Worm (Caenorhabditis elegans) whole organism, late embryonic: ENCODE results near the gene T22F3.8.
A peak's percentile ranks its signal among the peaks of the same experiment; 100 is the strongest.

Experiments used
- F13H6.1 ChIP-seq: sonication (generic microtip); optimal IDR thresholded peaks from 2 replicates; lab custom pipeline; 2016; ENCODE audit warnings: missing genetic modification characterization, missing compliant biosample characterization
- K02D7.2 ChIP-seq: sonication (generic microtip); optimal IDR thresholded peaks from 2 replicates; lab custom pipeline; 2017; ENCODE audit warnings: mild to moderate bottlenecking, missing genetic modification characterization, missing compliant biosample characterization
- K09A11.1 ChIP-seq: sonication (generic microtip); optimal IDR thresholded peaks from 2 replicates; lab custom pipeline; 2017; ENCODE audit warnings: antibody characterized with exemption, mild to moderate bottlenecking, missing genetic modification characterization, missing compliant biosample characterization; ENCODE audit not compliant: insufficient read depth
- T23F11.4 ChIP-seq: fragments of 200-800 bp; sonication (Bioruptor generic); optimal IDR thresholded peaks from 2 replicates; lab custom pipeline; 2018; ENCODE audit warnings: mild to moderate bottlenecking, missing genetic modification characterization, missing compliant biosample characterization
- ahr-1 ChIP-seq: sonication (generic microtip); optimal IDR thresholded peaks from 2 replicates; lab custom pipeline; 2016; ENCODE audit warnings: missing genetic modification characterization, missing compliant biosample characterization
- ama-1 ChIP-seq: fragments of 150-350 bp; optimal IDR thresholded peaks from 2 replicates; lab custom pipeline; 2014
- ceh-14 ChIP-seq: sonication (generic microtip); optimal IDR thresholded peaks from 2 replicates; lab custom pipeline; 2016; ENCODE audit warnings: missing genotype, missing genetic modification characterization, missing compliant biosample characterization
- ceh-19 ChIP-seq: fragments of 200-800 bp; sonication (Bioruptor generic); optimal IDR thresholded peaks from 2 replicates; lab custom pipeline; 2018; ENCODE audit warnings: mild to moderate bottlenecking, missing genetic modification characterization, missing compliant biosample characterization
- ceh-22 ChIP-seq: sonication (generic microtip); optimal IDR thresholded peaks from 2 replicates; lab custom pipeline; 2017; ENCODE audit warnings: missing biosample characterization, missing genetic modification characterization
- ceh-24 ChIP-seq: sonication (generic microtip); optimal IDR thresholded peaks from 2 replicates; lab custom pipeline; 2016; ENCODE audit warnings: mild to moderate bottlenecking, missing genetic modification characterization, missing compliant biosample characterization
- ceh-31 ChIP-seq: sonication (generic microtip); optimal IDR thresholded peaks from 2 replicates; lab custom pipeline; 2016; ENCODE audit warnings: missing genetic modification characterization, missing compliant biosample characterization
- ceh-34 ChIP-seq: sonication (generic microtip); optimal IDR thresholded peaks from 2 replicates; lab custom pipeline; 2016; ENCODE audit warnings: mild to moderate bottlenecking, missing genetic modification characterization, missing compliant biosample characterization
- ceh-6 ChIP-seq: fragments of 200-800 bp; sonication (Bioruptor generic); optimal IDR thresholded peaks from 2 replicates; lab custom pipeline; 2018; ENCODE audit warnings: mild to moderate bottlenecking, missing genetic modification characterization, missing compliant biosample characterization
- ceh-9 ChIP-seq: sonication (generic microtip); optimal IDR thresholded peaks from 2 replicates; lab custom pipeline; 2016; ENCODE audit warnings: mild to moderate bottlenecking, missing genetic modification characterization, inconsistent platforms, missing compliant biosample characterization
- che-1 ChIP-seq: sonication (generic microtip); optimal IDR thresholded peaks from 2 replicates; lab custom pipeline; 2016; ENCODE audit warnings: mild to moderate bottlenecking, missing genetic modification characterization, missing compliant biosample characterization
- dmd-4 ChIP-seq: sonication (generic microtip); optimal IDR thresholded peaks from 2 replicates; lab custom pipeline; 2016; ENCODE audit warnings: borderline replicate concordance, missing genetic modification characterization, missing compliant biosample characterization
- elt-2 ChIP-seq: sonication (generic microtip); optimal IDR thresholded peaks from 2 replicates; lab custom pipeline; 2016; ENCODE audit warnings: missing genetic modification reagents, missing genetic modification characterization, missing compliant biosample characterization
- ets-4 ChIP-seq: sonication (generic microtip); optimal IDR thresholded peaks from 2 replicates; lab custom pipeline; 2016; ENCODE audit warnings: missing genetic modification characterization, missing compliant biosample characterization
- eyg-1 ChIP-seq: sonication (generic microtip); optimal IDR thresholded peaks from 2 replicates; lab custom pipeline; 2016; ENCODE audit warnings: missing genotype, missing genetic modification characterization, missing compliant biosample characterization
- gmeb-2 ChIP-seq: sonication (generic microtip); optimal IDR thresholded peaks from 2 replicates; lab custom pipeline; 2016; ENCODE audit warnings: missing genetic modification characterization, inconsistent platforms, missing compliant biosample characterization
- hlh-13 ChIP-seq: fragments of 200-800 bp; sonication (Bioruptor generic); optimal IDR thresholded peaks from 2 replicates; lab custom pipeline; 2018; ENCODE audit warnings: mild to moderate bottlenecking, missing genetic modification characterization, missing compliant biosample characterization
- hlh-6 ChIP-seq: sonication (generic microtip); optimal IDR thresholded peaks from 2 replicates; lab custom pipeline; 2016; ENCODE audit warnings: missing genotype, missing genetic modification characterization, missing compliant biosample characterization
- lin-11 ChIP-seq: fragments of 200-800 bp; sonication (Bioruptor generic); optimal IDR thresholded peaks from 2 replicates; lab custom pipeline; 2018; ENCODE audit warnings: mild to moderate bottlenecking, missing genetic modification characterization, missing compliant biosample characterization
- mec-3 ChIP-seq: sonication (generic microtip); optimal IDR thresholded peaks from 2 replicates; lab custom pipeline; 2016; ENCODE audit warnings: borderline replicate concordance, missing genetic modification characterization, missing compliant biosample characterization
- nfya-1 ChIP-seq: sonication (generic microtip); optimal IDR thresholded peaks from 2 replicates; lab custom pipeline; 2017; ENCODE audit warnings: missing genetic modification characterization, mild to moderate bottlenecking, missing compliant biosample characterization, antibody characterized with exemption, moderate library complexity
- npax-4 ChIP-seq: sonication (generic microtip); optimal IDR thresholded peaks from 2 replicates; lab custom pipeline; 2016; ENCODE audit warnings: missing genetic modification characterization, missing compliant biosample characterization
- odd-2 ChIP-seq: sonication (generic microtip); optimal IDR thresholded peaks from 2 replicates; lab custom pipeline; 2017; ENCODE audit warnings: antibody characterized with exemption, mild to moderate bottlenecking, missing genetic modification characterization, missing compliant biosample characterization
- pag-3 ChIP-seq: sonication (generic microtip); optimal IDR thresholded peaks from 2 replicates; lab custom pipeline; 2016; ENCODE audit warnings: missing compliant biosample characterization, missing genetic modification characterization, borderline replicate concordance
- pax-1 ChIP-seq: fragments of 150-350 bp; optimal IDR thresholded peaks from 2 replicates; lab custom pipeline; 2014; ENCODE audit warnings: missing biosample characterization, missing genetic modification characterization
- pqm-1 ChIP-seq: sonication (generic microtip); optimal IDR thresholded peaks from 2 replicates; lab custom pipeline; 2016; ENCODE audit warnings: missing genetic modification characterization, missing compliant biosample characterization
- sdc-2 ChIP-seq: sonication (generic microtip); optimal IDR thresholded peaks from 2 replicates; lab custom pipeline; 2016; ENCODE audit warnings: missing genotype, missing genetic modification characterization, missing compliant biosample characterization
- sox-2 ChIP-seq: fragments of 200-800 bp; sonication (Bioruptor generic); IDR thresholded peaks from 2 replicates; pipeline ENCODE4 v1.3.6; 2022; ENCODE audit warnings: missing genetic modification reagents, missing genetic modification characterization, missing compliant biosample characterization
- sox-4 ChIP-seq: sonication (generic microtip); optimal IDR thresholded peaks from 2 replicates; lab custom pipeline; 2017; ENCODE audit warnings: mild to moderate bottlenecking, missing genetic modification characterization, inconsistent platforms, missing compliant biosample characterization
- syd-9 ChIP-seq: sonication (generic microtip); optimal IDR thresholded peaks from 2 replicates; lab custom pipeline; 2016; ENCODE audit warnings: mild to moderate bottlenecking, missing genetic modification characterization, moderate library complexity, missing compliant biosample characterization
- tbx-7 ChIP-seq: sonication (generic microtip); optimal IDR thresholded peaks from 2 replicates; lab custom pipeline; 2016; ENCODE audit warnings: missing genotype, missing genetic modification characterization, missing compliant biosample characterization
- unc-42 ChIP-seq: sonication (generic microtip); optimal IDR thresholded peaks from 2 replicates; lab custom pipeline; 2016; ENCODE audit warnings: missing genotype, missing genetic modification characterization, missing compliant biosample characterization
- unc-86 ChIP-seq: sonication (generic microtip); optimal IDR thresholded peaks from 2 replicates; lab custom pipeline; 2016; ENCODE audit warnings: missing genetic modification characterization, missing compliant biosample characterization

T22F3.8 gene

DNA sequence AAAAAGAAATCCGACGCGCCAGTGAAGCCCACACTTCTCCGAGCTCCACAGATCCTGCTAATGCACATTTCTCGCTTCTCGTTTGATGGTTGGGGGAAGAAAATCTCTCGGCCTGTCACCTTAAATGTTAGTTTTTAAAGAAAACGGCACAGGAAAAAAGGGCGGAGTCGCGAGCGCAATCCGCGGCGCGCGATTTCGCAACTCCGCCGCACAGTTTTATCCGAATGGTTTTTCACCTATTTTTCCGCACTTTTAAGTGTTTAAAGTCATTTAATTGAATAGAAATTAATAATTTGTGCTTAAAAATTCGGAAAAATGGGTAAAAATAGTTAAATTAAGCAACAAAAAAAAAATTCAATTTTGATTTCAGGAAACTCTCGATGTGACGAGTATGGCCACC, 17.6 kb downstream of the T22F3.8 start (continued):
- TF ChIP-seq pag-3 (tag; lab: Kevin White, UChicago) (no peak), F13H6.1 (tag; lab: Kevin White, UChicago) (peak; percentile 46), che-1 (peak; percentile 70), pqm-1 (tag; lab: Kevin White, UChicago) (no peak), npax-4 (tag; lab: Kevin White, UChicago) (peak; percentile 27), ahr-1 (no peak), unc-42 (tag; lab: Kevin White, UChicago) (no peak), ceh-6 (GFP tag; lab: Kevin White, UChicago) (peak; percentile 39), gmeb-2 (tag; lab: Kevin White, UChicago) (peak; percentile 40), ceh-19 (GFP tag; lab: Kevin White, UChicago) (peak; percentile 49), mec-3 (tag; lab: Kevin White, UChicago) (peak; percentile 13), hlh-13 (GFP tag; lab: Kevin White, UChicago) (no peak), T23F11.4 (GFP tag; lab: Kevin White, UChicago) (no peak), elt-2 (tag; lab: Kevin White, UChicago) (peak; percentile 81), eyg-1 (no peak), sox-4 (tag; lab: Kevin White, UChicago) (peak; percentile 73), dmd-4 (tag; lab: Kevin White, UChicago) (peak; percentile 45), ceh-9 (tag; lab: Kevin White, UChicago) (no peak), tbx-7 (tag; lab: Kevin White, UChicago) (no peak), ceh-31 (tag; lab: Kevin White, UChicago) (peak; percentile 62), odd-2 (tag; lab: Kevin White, UChicago) (peak; percentile 66), ets-4 (no peak), lin-11 (peak; percentile 50), ceh-14 (tag; lab: Kevin White, UChicago) (peak; percentile 9), syd-9 (tag; lab: Kevin White, UChicago) (no peak), unc-86 (peak; percentile 11), pax-1 (no peak), ceh-34 (peak; percentile 74), sdc-2 (peak; percentile 19), ama-1 (no peak), ceh-24 (peak; percentile 0)
- TF ChIP-seq, all 69 proteins: peak for 36

DNA sequence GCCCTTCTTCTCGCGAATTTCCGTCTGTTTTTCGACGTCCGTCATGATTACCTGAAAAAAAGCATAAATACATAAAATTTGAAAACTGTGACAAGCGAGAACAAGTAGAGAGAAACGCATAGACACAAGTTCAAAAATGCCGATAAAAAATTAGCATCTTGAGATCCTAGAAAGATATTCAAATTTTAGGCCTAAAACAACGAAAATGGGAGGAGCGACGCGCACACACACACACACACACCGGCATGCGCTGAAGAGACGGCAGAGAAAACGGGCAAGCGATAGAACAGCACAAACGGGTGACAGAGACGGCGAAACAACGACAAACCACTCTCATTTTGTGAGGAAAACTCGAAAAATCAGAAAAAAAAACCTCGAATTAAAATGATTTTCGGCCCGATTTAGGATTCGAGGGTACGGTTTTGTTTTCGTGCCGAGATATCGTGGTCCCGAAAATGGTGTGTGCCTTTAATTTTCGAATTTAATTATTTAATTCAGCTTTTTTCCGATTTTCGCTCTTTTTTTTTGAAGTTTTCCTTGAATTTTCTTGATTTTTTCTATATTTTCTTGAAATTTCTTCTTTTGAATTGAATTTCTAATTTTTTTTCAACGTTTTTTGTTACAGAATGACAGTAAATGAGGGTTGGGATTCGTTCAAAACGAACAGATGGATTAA, 19.1 kb downstream of the T22F3.8 start, which contains the start of the genes rpl-11.1 and T22F3.2:
TSS of gene rpl-11.1 (minus strand) at position 51 of the 676 bp plus-strand sequence.
TSS of gene T22F3.2 (plus strand) at position 626 of the 676 bp plus-strand sequence.
- no peak for TF ChIP-seq ceh-34
- no peak for TF ChIP-seq K02D7.2
- TF ChIP-seq syd-9 (tag; lab: Kevin White, UChicago) = no peak
- TF ChIP-seq ceh-22 (tag; lab: Kevin White, UChicago) = no peak
- TF ChIP-seq nfya-1 (tag; lab: Kevin White, UChicago) = peak; percentile 14
- TF ChIP-seq K09A11.1 (tag; lab: Kevin White, UChicago) = no peak
- TF ChIP-seq sox-2 = no peak
- TF ChIP-seq ceh-9 (tag; lab: Kevin White, UChicago) = no peak
- TF ChIP-seq, all 69 proteins: peak for 1

- no peak for TF ChIP-seq odd-2 (tag; lab: Kevin White, UChicago)
- no peak for TF ChIP-seq ceh-9 (tag; lab: Kevin White, UChicago)
- TF ChIP-seq ceh-31 (tag; lab: Kevin White, UChicago) = no peak
- TF ChIP-seq hlh-6 (tag; lab: Kevin White, UChicago) = no peak
- no peak for TF ChIP-seq ceh-22 (tag; lab: Kevin White, UChicago)
These were observed 20.2 kb downstream of the T22F3.8 start for ce11 chrV:3585011-3585410.
